Fruit fly (Drosophila melanogaster) S2 (cell line): ENCODE measurements around the gene brk.

Source experiments
- CG8478 ChIP-seq: fragments of >200 bp; optimal IDR thresholded peaks from 2 replicates; lab custom pipeline; 2018
- CTCF ChIP-seq, 2 experiments: fragments of >200 bp; optimal IDR thresholded peaks; 2 replicates each; lab custom pipeline; 2018

dm6 chrX:7277038-7277437 lies 30.7 kb upstream of the brk start:
- TF ChIP-seq CG8478 (lab: Kevin White, UChicago) = no peak
- no peak for TF ChIP-seq CTCF (optimal IDR thresholded peaks at IDR 0.05; lab: Kevin White, UChicago)
